Worm (Caenorhabditis elegans) whole organism, L4 larva: ENCODE results near the gene K06G5.1.

ENCODE experiments used
- cey-2 ChIP-seq: sonication (generic microtip); optimal IDR thresholded peaks from 3 replicates; lab custom pipeline; 2017; ENCODE audit warnings: missing genetic modification characterization, mild to moderate bottlenecking, missing compliant biosample characterization, antibody characterized with exemption, borderline replicate concordance; ENCODE audit not compliant: insufficient read depth
- madf-5 ChIP-seq, 2 experiments: fragments of 200-800 bp; sonication (Bioruptor generic); IDR thresholded peaks; 2 replicates each; pipeline ENCODE4 v1.3.6; 2022; ENCODE audit warnings: missing compliant biosample characterization in 2 of 2, missing genetic modification characterization in 2 of 2

DNA sequence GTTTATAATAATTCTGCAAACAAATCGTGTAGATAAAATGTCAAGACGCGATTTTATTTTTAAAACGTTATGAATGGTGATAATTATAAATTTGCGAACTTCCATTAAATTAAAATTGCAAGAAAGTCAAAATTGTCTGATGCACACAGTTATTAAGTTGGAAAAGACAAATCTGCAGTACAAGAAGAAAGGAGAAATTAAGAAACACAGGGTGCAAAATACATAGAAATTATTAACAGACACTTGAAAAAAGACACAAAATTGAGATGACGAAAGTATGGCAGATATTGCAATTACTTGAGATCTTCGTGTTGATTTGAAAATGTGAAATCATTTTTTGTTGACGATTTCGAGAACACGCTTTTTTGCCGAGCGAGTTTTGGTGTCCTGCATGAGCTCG is 26.8 kb downstream of the K06G5.1 start:
- TF ChIP-seq madf-5 (GFP tag; IDR thresholded peaks at IDR 0.05; lab: Robert Waterston, UW) (no peak), cey-2 (tag; lab: Kevin White, UChicago) (no peak)
